Worm (Caenorhabditis elegans): ENCODE measurements around the gene srab-18.

DNA sequence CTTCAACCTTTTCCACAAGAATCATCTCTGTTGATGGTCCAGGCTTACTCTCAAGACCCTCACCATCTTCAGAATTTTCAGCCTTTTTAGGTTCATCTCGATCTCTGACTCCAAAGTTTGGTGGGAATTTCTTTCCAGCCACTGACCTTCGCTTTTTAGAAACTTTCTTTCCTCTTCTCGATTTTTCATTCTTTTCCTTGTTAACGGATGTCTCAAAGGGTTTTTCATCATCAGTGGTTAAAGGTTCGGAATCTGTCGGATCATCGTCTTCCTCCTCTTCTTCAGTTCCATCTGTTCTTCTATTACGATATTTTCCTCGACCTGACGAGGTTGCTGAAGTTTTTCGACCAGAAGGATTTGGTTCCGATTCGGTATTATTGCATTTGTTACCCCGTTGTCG is 22.7 kb downstream of the srab-18 start:
- no peak for TF ChIP-seq ama-1 (optimal IDR thresholded peaks at IDR 0.05)
- no peak for TF ChIP-seq dmd-4 (tag; optimal IDR thresholded peaks at IDR 0.05; ENCODE audit: borderline replicate concordance)
- TF ChIP-seq pha-4 (tag; optimal IDR thresholded peaks at IDR 0.05), result no peak
- no peak for TF ChIP-seq hlh-30 (tag; optimal IDR thresholded peaks at IDR 0.05; ENCODE audit: insufficient read depth)
- no peak for TF ChIP-seq ceh-9 (tag; optimal IDR thresholded peaks at IDR 0.05)

Data from whole organism, late embryonic.